Worm (Caenorhabditis elegans) whole organism, mixed stage, embryonic: ENCODE measurements around the gene lgc-58.

Experiments
- M03D4.4 ChIP-seq: sonication (generic microtip); optimal IDR thresholded peaks from 2 replicates; lab custom pipeline; 2017; ENCODE audit warnings: mild to moderate bottlenecking, missing genetic modification characterization, missing compliant biosample characterization
- ceh-39 ChIP-seq: fragments of 150-350 bp; optimal IDR thresholded peaks from 2 replicates; lab custom pipeline; 2014; ENCODE audit warnings: missing biosample characterization, missing genetic modification characterization
- ceh-83 ChIP-seq: fragments of 200-800 bp; sonication (Bioruptor generic); optimal IDR thresholded peaks from 2 replicates; lab custom pipeline; 2018; ENCODE audit warnings: mild to moderate bottlenecking, missing genetic modification characterization, missing compliant biosample characterization
- ces-1 ChIP-seq: fragments of 150-350 bp; optimal IDR thresholded peaks from 2 replicates; lab custom pipeline; 2014; ENCODE audit warnings: missing biosample characterization, missing genetic modification reagents, missing genetic modification characterization
- drap-1 ChIP-seq: fragments of 200-800 bp; sonication (Bioruptor generic); optimal IDR thresholded peaks from 3 replicates; lab custom pipeline; 2018; ENCODE audit warnings: mild to moderate bottlenecking, missing genetic modification characterization, missing compliant biosample characterization
- elt-1 ChIP-seq: sonication (generic microtip); optimal IDR thresholded peaks from 2 replicates; lab custom pipeline; 2017; ENCODE audit warnings: missing genetic modification characterization, mild to moderate bottlenecking, missing compliant biosample characterization, antibody characterized with exemption, moderate library complexity, borderline replicate concordance; ENCODE audit not compliant: insufficient read depth
- flh-1 ChIP-seq: fragments of 200-800 bp; sonication (Bioruptor generic); optimal IDR thresholded peaks from 2 replicates; lab custom pipeline; 2018; ENCODE audit warnings: mild to moderate bottlenecking, missing genetic modification characterization, moderate library complexity, missing compliant biosample characterization
- ham-2 ChIP-seq: fragments of 200-800 bp; sonication (Bioruptor generic); optimal IDR thresholded peaks from 2 replicates; lab custom pipeline; 2018; ENCODE audit warnings: mild to moderate bottlenecking, missing genetic modification characterization, missing compliant biosample characterization
- hlh-1 ChIP-seq: fragments of 150-350 bp; optimal IDR thresholded peaks from 2 replicates; lab custom pipeline; 2014; ENCODE audit warnings: missing biosample characterization, missing genetic modification reagents, missing genetic modification characterization
- lin-32 ChIP-seq: fragments of 200-800 bp; sonication (Bioruptor generic); optimal IDR thresholded peaks from 2 replicates; lab custom pipeline; 2018; ENCODE audit warnings: mild to moderate bottlenecking, missing genetic modification characterization, missing compliant biosample characterization
- lsy-2 ChIP-seq: fragments of 150-350 bp; optimal IDR thresholded peaks from 2 replicates; lab custom pipeline; 2014; ENCODE audit warnings: missing biosample characterization, missing genetic modification characterization
- mab-5 ChIP-seq: fragments of 150-350 bp; optimal IDR thresholded peaks from 2 replicates; lab custom pipeline; 2014; ENCODE audit warnings: missing biosample characterization, missing genetic modification characterization
- mep-1 ChIP-seq: fragments of 150-350 bp; optimal IDR thresholded peaks from 2 replicates; lab custom pipeline; 2017; ENCODE audit warnings: missing biosample characterization, missing genetic modification reagents, missing genetic modification characterization, inconsistent platforms
- mls-2 ChIP-seq: sonication (generic microtip); optimal IDR thresholded peaks from 2 replicates; lab custom pipeline; 2016; ENCODE audit warnings: mild to moderate bottlenecking, missing genetic modification characterization, moderate library complexity, missing compliant biosample characterization
- nhr-12 ChIP-seq: fragments of 150-350 bp; optimal IDR thresholded peaks from 2 replicates; lab custom pipeline; 2014; ENCODE audit warnings: missing biosample characterization, missing genetic modification characterization
- nhr-28 ChIP-seq: fragments of 150-350 bp; optimal IDR thresholded peaks from 2 replicates; lab custom pipeline; 2014; ENCODE audit warnings: missing biosample characterization, missing genetic modification characterization
- pha-4 ChIP-seq: fragments of 150-350 bp; optimal IDR thresholded peaks from 2 replicates; lab custom pipeline; 2018; ENCODE audit warnings: missing biosample characterization, missing genetic modification reagents, missing genetic modification characterization
- sem-2 ChIP-seq: fragments of 200-800 bp; sonication (Bioruptor generic); optimal IDR thresholded peaks from 2 replicates; lab custom pipeline; 2018; ENCODE audit warnings: mild to moderate bottlenecking, missing genetic modification characterization, missing compliant biosample characterization
- snpc-4 ChIP-seq: fragments of 150-350 bp; optimal IDR thresholded peaks from 2 replicates; lab custom pipeline; 2014; ENCODE audit warnings: missing biosample characterization, missing genetic modification characterization
- tbx-8 ChIP-seq: fragments of 200-800 bp; sonication (Bioruptor generic); optimal IDR thresholded peaks from 2 replicates; lab custom pipeline; 2018; ENCODE audit warnings: mild to moderate bottlenecking, missing genetic modification characterization, moderate library complexity, missing compliant biosample characterization
- unc-120 ChIP-seq: sonication (generic microtip); optimal IDR thresholded peaks from 2 replicates; lab custom pipeline; 2017; ENCODE audit warnings: missing genetic modification characterization, missing compliant biosample characterization; ENCODE audit not compliant: poor library complexity, severe bottlenecking
- unc-62 ChIP-seq: fragments of 150-350 bp; optimal IDR thresholded peaks from 2 replicates; lab custom pipeline; 2014; ENCODE audit warnings: missing biosample characterization, missing genetic modification reagents, missing genetic modification characterization
- ztf-11 ChIP-seq: fragments of 150-350 bp; optimal IDR thresholded peaks from 2 replicates; lab custom pipeline; 2014; ENCODE audit warnings: missing biosample characterization, missing genetic modification characterization

The lgc-58 gene

ce11 chrX:6128225-6128686 is 52.9 kb downstream of the lgc-58 start, which contains the start of gene C15H9.9:
Gene C15H9.9, minus strand, starts transcription at chrX:6128275.
- no peak for TF ChIP-seq lin-32 (GFP tag; lab: Kevin White, UChicago)
- TF ChIP-seq sem-2 (GFP tag; lab: Kevin White, UChicago): no peak
- peak; percentile 77 for TF ChIP-seq unc-120 (tag; lab: Kevin White, UChicago)
- peak; percentile 54 for TF ChIP-seq unc-62 (GFP tag; lab: Kevin White, UChicago)
- TF ChIP-seq nhr-28 (tag; lab: Kevin White, UChicago): no peak
- TF ChIP-seq nhr-12 (tag; lab: Kevin White, UChicago): no peak
- peak; percentile 36 for TF ChIP-seq hlh-1 (tag; lab: Kevin White, UChicago)
- no peak for TF ChIP-seq mab-5 (tag; lab: Kevin White, UChicago)
- TF ChIP-seq snpc-4 (tag; lab: Kevin White, UChicago): no peak
- TF ChIP-seq ceh-39 (tag; lab: Kevin White, UChicago): no peak
- TF ChIP-seq ces-1 (GFP tag; lab: Kevin White, UChicago): peak; percentile 75
- TF ChIP-seq ham-2 (GFP tag; lab: Kevin White, UChicago): no peak
- TF ChIP-seq ceh-83 (GFP tag; lab: Kevin White, UChicago): no peak
- no peak for TF ChIP-seq elt-1 (tag; lab: Kevin White, UChicago)
- no peak for TF ChIP-seq pha-4 (tag; lab: Kevin White, UChicago)
- TF ChIP-seq mls-2: no peak
- no peak for TF ChIP-seq mep-1 (tag; lab: Kevin White, UChicago)
- no peak for TF ChIP-seq tbx-8 (GFP tag; lab: Kevin White, UChicago)
- TF ChIP-seq lsy-2: no peak

- TF ChIP-seq unc-62 (GFP tag; lab: Kevin White, UChicago): no peak
- no peak for TF ChIP-seq tbx-8 (GFP tag; lab: Kevin White, UChicago)
- TF ChIP-seq flh-1 (GFP tag; lab: Kevin White, UChicago): no peak
- TF ChIP-seq drap-1: no peak
- no peak for TF ChIP-seq unc-120 (tag; lab: Kevin White, UChicago)
- TF ChIP-seq nhr-28 (tag; lab: Kevin White, UChicago): no peak
- TF ChIP-seq ceh-39 (tag; lab: Kevin White, UChicago): no peak
- no peak for TF ChIP-seq M03D4.4
- no peak for TF ChIP-seq ztf-11 (tag; lab: Kevin White, UChicago)
Measured at ce11 chrX:6128773-6129172, 53.5 kb downstream of the lgc-58 start.

- TF ChIP-seq ztf-11 (tag; lab: Kevin White, UChicago) (no peak), snpc-4 (tag; lab: Kevin White, UChicago) (no peak), tbx-8 (GFP tag; lab: Kevin White, UChicago) (no peak), lin-32 (GFP tag; lab: Kevin White, UChicago) (no peak)
Measured at ce11 chrX:6129277-6129676, 54.0 kb downstream of the lgc-58 start.
